Fruit fly (Drosophila melanogaster): ENCODE data around the gene Tsp86D.
A peak's percentile ranks its signal among the peaks of the same experiment; 100 is the strongest.

Tsp86D gene

dm6 chr3R:10868427-10868962, at the start of gene Tsp86D, which contains the start of gene SelR (continued):
- TF ChIP-seq CG8281 (tag; optimal IDR thresholded peaks at IDR 0.05): no peak
- TF ChIP-seq CG9609 (GFP tag; optimal IDR thresholded peaks at IDR 0.05): no peak
- peak; percentile 13; the same call in 1 of the 3 replicates for TF ChIP-seq row (GFP tag; IDR thresholded peaks at IDR 0.05)
- peak; percentile 51 for TF ChIP-seq repo (GFP tag; optimal IDR thresholded peaks at IDR 0.05)
- no peak for TF ChIP-seq CG8478 (optimal IDR thresholded peaks at IDR 0.05)
- no peak for TF ChIP-seq CG1792 (GFP tag; optimal IDR thresholded peaks at IDR 0.05)
- TF ChIP-seq org-1 (GFP tag; optimal IDR thresholded peaks at IDR 0.05): no peak
- TF ChIP-seq sqz (GFP tag; optimal IDR thresholded peaks at IDR 0.05): peak; percentile 80
- no peak for TF ChIP-seq ara (GFP tag; IDR thresholded peaks at IDR 0.05)
- peak; percentile 73; the same call in 2 of the 3 replicates for TF ChIP-seq CG34224 (GFP tag; IDR thresholded peaks at IDR 0.05; ENCODE audit: partially characterized antibody)
- peak; percentile 48 for TF ChIP-seq CG1233 (GFP tag; optimal IDR thresholded peaks at IDR 0.05)
- TF ChIP-seq pfk (GFP tag; optimal IDR thresholded peaks at IDR 0.05): peak; percentile 44
- no peak for TF ChIP-seq CG3407 (GFP tag; optimal IDR thresholded peaks at IDR 0.05)
- TF ChIP-seq gfzf (GFP tag; optimal IDR thresholded peaks at IDR 0.05): peak; percentile 66
- peak; percentile 94 for TF ChIP-seq abd-A (tag; optimal IDR thresholded peaks at IDR 0.05)
- peak; percentile 24; the same call in 2 of the 3 replicates for TF ChIP-seq ci (GFP tag; IDR thresholded peaks at IDR 0.05)
- peak; percentile 44 for TF ChIP-seq Dref (GFP tag; IDR thresholded peaks at IDR 0.05)
- peak; percentile 37 for TF ChIP-seq CG12219 (GFP tag; optimal IDR thresholded peaks at IDR 0.05)
- peak; percentile 29 for TF ChIP-seq CG11723 (GFP tag; optimal IDR thresholded peaks at IDR 0.05)
- no peak; the same call in none of the 2 replicates for TF ChIP-seq tna (GFP tag; IDR thresholded peaks at IDR 0.05; ENCODE audit: partially characterized antibody)
- TF ChIP-seq ase (GFP tag; IDR thresholded peaks at IDR 0.05): no peak
- no peak for TF ChIP-seq fu2 (GFP tag; optimal IDR thresholded peaks at IDR 0.05)
- TF ChIP-seq Max (GFP tag; optimal IDR thresholded peaks at IDR 0.05): peak; percentile 36
- peak; percentile 87 for TF ChIP-seq ftz-f1 (GFP tag; optimal IDR thresholded peaks at IDR 0.05)
- TF ChIP-seq gcm (GFP tag; optimal IDR thresholded peaks at IDR 0.05): peak; percentile 66
- no peak for TF ChIP-seq Kr (GFP tag; optimal IDR thresholded peaks at IDR 0.05)
- TF ChIP-seq Nf-YB (GFP tag; optimal IDR thresholded peaks at IDR 0.05): peak; percentile 7
- no peak for TF ChIP-seq CG10565 (GFP tag; optimal IDR thresholded peaks at IDR 0.05)
- TF ChIP-seq CG30431 (GFP tag; optimal IDR thresholded peaks at IDR 0.05): no peak
- no peak for TF ChIP-seq CG2875 (GFP tag; optimal IDR thresholded peaks at IDR 0.05)
- TF ChIP-seq Hmr (GFP tag; optimal IDR thresholded peaks at IDR 0.05): peak; percentile 67
- peak; percentile 68 for TF ChIP-seq Scr (GFP tag; IDR thresholded peaks at IDR 0.05; ENCODE audit: partially characterized antibody)
- peak; percentile 9 for TF ChIP-seq nom (GFP tag; optimal IDR thresholded peaks at IDR 0.05)
- TF ChIP-seq CG31388 (GFP tag; optimal IDR thresholded peaks at IDR 0.05): no peak
- TF ChIP-seq kah (GFP tag; optimal IDR thresholded peaks at IDR 0.05): peak; percentile 78
- TF ChIP-seq CG18476 (GFP tag; optimal IDR thresholded peaks at IDR 0.05): no peak
- peak; percentile 12 for TF ChIP-seq D19A (tag; optimal IDR thresholded peaks at IDR 0.05)
- no peak for TF ChIP-seq CG10274 (GFP tag; optimal IDR thresholded peaks at IDR 0.05)
- peak in 1 of 2 experiments; percentile 77 for TF ChIP-seq Pdp1 (GFP tag; optimal IDR thresholded peaks at IDR 0.05)
- 0 out of 3 replicates have a peak, but pooled peaks have one; percentile 26 for TF ChIP-seq CG11695 (GFP tag; IDR thresholded peaks at IDR 0.05)
- TF ChIP-seq hbn (GFP tag; IDR thresholded peaks at IDR 0.05; ENCODE audit: partially characterized antibody): peak; percentile 27; the same call in 1 of the 2 replicates
- peak; percentile 97 for TF ChIP-seq pzg (GFP tag; optimal IDR thresholded peaks at IDR 0.05)
- TF ChIP-seq CG2889 (GFP tag; IDR thresholded peaks at IDR 0.05): no peak
- no peak for TF ChIP-seq Taf1 (GFP tag; IDR thresholded peaks at IDR 0.05)
- TF ChIP-seq HLH4C (GFP tag; IDR thresholded peaks at IDR 0.05; ENCODE audit: partially characterized antibody): peak; percentile 48; the same call in 1 of the 3 replicates
- TF ChIP-seq prd (optimal IDR thresholded peaks at IDR 0.05): no peak
- TF ChIP-seq prd (GFP tag; IDR thresholded peaks at IDR 0.05): no peak
- TF ChIP-seq HLH3B (GFP tag; IDR thresholded peaks at IDR 0.05): 0 out of 2 replicates have a peak, but pooled peaks have one; percentile 11
- no peak for TF ChIP-seq CG4707 (GFP tag; optimal IDR thresholded peaks at IDR 0.05)
- TF ChIP-seq Hr39 (optimal IDR thresholded peaks at IDR 0.05): no peak

Data from whole organism, embryonic.